Worm (Caenorhabditis elegans): ENCODE results near the gene cka-1.

cka-1 gene

DNA sequence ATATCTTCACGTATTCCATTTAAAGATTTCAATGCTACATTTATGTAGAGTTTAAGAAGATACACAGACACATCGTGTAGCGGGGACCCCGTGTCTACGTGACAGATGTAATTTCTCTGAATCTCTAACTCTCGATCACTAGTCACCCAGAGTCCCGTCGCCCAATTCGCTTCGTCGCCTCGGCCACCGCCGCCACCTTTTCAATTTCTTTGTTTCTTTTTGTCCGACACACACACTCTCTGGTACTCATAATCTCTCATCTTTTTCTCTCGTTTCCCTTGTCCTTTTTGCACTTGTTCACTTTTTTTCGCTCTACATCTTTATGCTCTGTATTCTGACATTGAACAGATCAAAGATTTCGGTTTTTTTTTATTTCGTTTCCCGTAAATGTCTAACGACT lies 19.0 kb downstream of the cka-1 start (continued):
- no peak for TF ChIP-seq dox-1 (GFP tag; IDR thresholded peaks at IDR 0.05)
- TF ChIP-seq die-1 (tag; optimal IDR thresholded peaks at IDR 0.05) = no peak
- no peak for TF ChIP-seq snpc-1.3 (tag; optimal IDR thresholded peaks at IDR 0.05; ENCODE audit: insufficient read depth)
- TF ChIP-seq B0019.2 (GFP tag; conservative IDR thresholded peaks at IDR 0.05) = no peak
- TF ChIP-seq Y79H2A.3 (GFP tag; conservative IDR thresholded peaks at IDR 0.05) = no peak
- TF ChIP-seq B0035.1 (tag; optimal IDR thresholded peaks at IDR 0.05) = no peak
- peak; percentile 70; the same call in 1 of the 2 replicates for TF ChIP-seq hmg-1.2 (GFP tag; IDR thresholded peaks at IDR 0.05)
- TF ChIP-seq egrh-3 (GFP tag; IDR thresholded peaks at IDR 0.05) = no peak
- TF ChIP-seq atf-7 (tag; optimal IDR thresholded peaks at IDR 0.05) = peak; percentile 18
- TF ChIP-seq mel-28 (tag; optimal IDR thresholded peaks at IDR 0.05; ENCODE audit: borderline replicate concordance) = no peak
- TF ChIP-seq nhr-120 (GFP tag; IDR thresholded peaks at IDR 0.05) = no peak
- TF ChIP-seq chd-7 (tag; optimal IDR thresholded peaks at IDR 0.05) = peak; percentile 5
- TF ChIP-seq nhr-27 (tag; optimal IDR thresholded peaks at IDR 0.05) = no peak
- TF ChIP-seq gei-17 (GFP tag; optimal IDR thresholded peaks at IDR 0.05) = no peak
- TF ChIP-seq ztf-18 (tag; optimal IDR thresholded peaks at IDR 0.05) = peak; percentile 9
- TF ChIP-seq lin-54 (GFP tag; optimal IDR thresholded peaks at IDR 0.05) = no peak
- TF ChIP-seq tbx-9 (tag; optimal IDR thresholded peaks at IDR 0.05; ENCODE audit: borderline replicate concordance) = no peak
- no peak for TF ChIP-seq let-607 (tag; optimal IDR thresholded peaks at IDR 0.05)
- TF ChIP-seq mxl-1 (tag; optimal IDR thresholded peaks at IDR 0.05) = no peak
- no peak for TF ChIP-seq hmg-20 (GFP tag; IDR thresholded peaks at IDR 0.05)
- TF ChIP-seq K12H6.12 (tag; optimal IDR thresholded peaks at IDR 0.05) = peak; percentile 67
- peak; percentile 43; the same call in 1 of the 2 replicates for TF ChIP-seq mcd-1 (GFP tag; IDR thresholded peaks at IDR 0.05)
- no peak for TF ChIP-seq snpc-3.4 (tag; optimal IDR thresholded peaks at IDR 0.05)
- TF ChIP-seq F33H1.4 (GFP tag; IDR thresholded peaks at IDR 0.05) = no peak
- TF ChIP-seq madf-8 (GFP tag; conservative IDR thresholded peaks at IDR 0.05) = no peak
- TF ChIP-seq unc-130 (GFP tag; optimal IDR thresholded peaks at IDR 0.05) = no peak
- no peak for TF ChIP-seq nhr-179 (tag; optimal IDR thresholded peaks at IDR 0.05)
- no peak for TF ChIP-seq snpc-4 (GFP tag; optimal IDR thresholded peaks at IDR 0.05)
- TF ChIP-seq snpc-4 (tag; optimal IDR thresholded peaks at IDR 0.05) = peak in 3 of 4 experiments; percentile 19 to 23 (median 21)
- TF ChIP-seq rec-8 (tag; optimal IDR thresholded peaks at IDR 0.05) = no peak
- no peak for TF ChIP-seq bed-2 (GFP tag; IDR thresholded peaks at IDR 0.05)
- no peak for TF ChIP-seq hsf-1 (GFP tag; IDR thresholded peaks at IDR 0.05)
- TF ChIP-seq fkh-3 (tag; optimal IDR thresholded peaks at IDR 0.05) = no peak
- TF ChIP-seq madf-6 (GFP tag; IDR thresholded peaks at IDR 0.05) = no peak
- no peak for TF ChIP-seq B0261.1 (tag; optimal IDR thresholded peaks at IDR 0.05)
- TF ChIP-seq nhr-80 (tag; optimal IDR thresholded peaks at IDR 0.05) = peak; percentile 94
- TF ChIP-seq aptf-2 (GFP tag; conservative IDR thresholded peaks at IDR 0.05) = no peak
- TF ChIP-seq pha-4 (tag; optimal IDR thresholded peaks at IDR 0.05) = no peak
- no peak; the same call in 1 of the 2 replicates for TF ChIP-seq rcor-1 (GFP tag; IDR thresholded peaks at IDR 0.05)
- TF ChIP-seq cebp-1 (GFP tag; IDR thresholded peaks at IDR 0.05) = no peak
- TF ChIP-seq cebp-1 (tag; optimal IDR thresholded peaks at IDR 0.05) = no peak
- no peak for TF ChIP-seq ceh-91 (GFP tag; IDR thresholded peaks at IDR 0.05)
- no peak for TF ChIP-seq mes-4 (tag; optimal IDR thresholded peaks at IDR 0.05)
- TF ChIP-seq attf-6 (GFP tag; IDR thresholded peaks at IDR 0.05) = no peak
- no peak for TF ChIP-seq nfya-1 (tag; optimal IDR thresholded peaks at IDR 0.05; ENCODE audit: borderline replicate concordance, insufficient read depth)
- no peak for TF ChIP-seq ceh-100 (GFP tag; IDR thresholded peaks at IDR 0.05)
- TF ChIP-seq cebp-2 (GFP tag; IDR thresholded peaks at IDR 0.05) = no peak
- TF ChIP-seq madf-10 (tag; optimal IDR thresholded peaks at IDR 0.05) = peak; percentile 97
- TF ChIP-seq D2030.7 (GFP tag; IDR thresholded peaks at IDR 0.05) = no peak

All from whole organism, young adult.